Worm (Caenorhabditis elegans) whole organism, L4 larva: ENCODE measurements around the gene C08E8.3.
A peak's percentile ranks its signal among the peaks of the same experiment; 100 is the strongest.

Experiments
- F10B5.3 ChIP-seq: sonication (generic microtip); optimal IDR thresholded peaks from 2 replicates; lab custom pipeline; 2016; ENCODE audit warnings: mild to moderate bottlenecking, missing genetic modification characterization, missing compliant biosample characterization
- F26F4.8 ChIP-seq: fragments of 200-800 bp; sonication (Bioruptor generic); conservative IDR thresholded peaks from 2 replicates; pipeline ENCODE4 v1.3.6; 2022; ENCODE audit warnings: missing genetic modification characterization, missing compliant biosample characterization
- T26A8.4 ChIP-seq: fragments of 200-800 bp; sonication (Bioruptor generic); IDR thresholded peaks from 2 replicates; pipeline ENCODE4 v1.3.6; 2022; ENCODE audit warnings: missing genetic modification characterization, missing compliant biosample characterization
- ZK546.5 ChIP-seq, 2 experiments: sonication (generic microtip); optimal IDR thresholded peaks; 2 replicates each; lab custom pipeline; 2017; ENCODE audit warnings: missing biosample characterization in 2 of 2, missing genetic modification characterization in 2 of 2
- aha-1 ChIP-seq: fragments of 150-350 bp; peaks from one replicate; lab custom pipeline; 2014; ENCODE audit warnings: missing biosample characterization, missing genetic modification characterization
- ceh-28 ChIP-seq: fragments of 150-350 bp; optimal IDR thresholded peaks from 2 replicates; lab custom pipeline; 2014; ENCODE audit warnings: missing biosample characterization, missing genetic modification reagents, missing genetic modification characterization
- ceh-62 ChIP-seq: sonication (generic microtip); optimal IDR thresholded peaks from 2 replicates; lab custom pipeline; 2017; ENCODE audit warnings: missing biosample characterization, missing genetic modification characterization
- ceh-82 ChIP-seq: sonication (generic microtip); optimal IDR thresholded peaks from 2 replicates; lab custom pipeline; 2017; ENCODE audit warnings: missing biosample characterization, missing genetic modification characterization
- ctbp-1 ChIP-seq: fragments of 200-800 bp; sonication (Bioruptor generic); IDR thresholded peaks from 2 replicates; pipeline ENCODE4 v1.3.6; 2022; ENCODE audit warnings: missing genetic modification reagents, missing genetic modification characterization, missing compliant biosample characterization
- daf-16 ChIP-seq, 3 experiments: sonication (generic microtip); optimal IDR thresholded peaks; 2 replicates each; lab custom pipeline; 2016 to 2017; ENCODE audit warnings: missing genetic modification characterization in 3 of 3, missing genetic modification reagents in 3 of 3, mild to moderate bottlenecking in 2 of 3, missing compliant biosample characterization in 2 of 3, missing biosample characterization in 1 of 3, moderate library complexity in 1 of 3
- dmd-6 ChIP-seq: fragments of 200-800 bp; sonication (Bioruptor generic); IDR thresholded peaks from 2 replicates; pipeline ENCODE4 v1.3.6; 2022; ENCODE audit warnings: missing genetic modification reagents, missing genetic modification characterization, missing compliant biosample characterization
- dpl-1 ChIP-seq: fragments of 150-350 bp; optimal IDR thresholded peaks from 2 replicates; lab custom pipeline; 2014; ENCODE audit warnings: missing biosample characterization, missing genetic modification reagents, missing genetic modification characterization
- dve-1 ChIP-seq: sonication (generic microtip); optimal IDR thresholded peaks from 2 replicates; lab custom pipeline; 2017; ENCODE audit warnings: antibody characterized with exemption, mild to moderate bottlenecking, missing genetic modification characterization, missing compliant biosample characterization; ENCODE audit not compliant: insufficient read depth
- egl-43 ChIP-seq: fragments of 200-800 bp; sonication (Bioruptor generic); IDR thresholded peaks from 2 replicates; pipeline ENCODE4 v1.3.6; 2022; ENCODE audit warnings: missing genetic modification reagents, missing genetic modification characterization, missing compliant biosample characterization
- fkh-10 ChIP-seq: fragments of 150-350 bp; optimal IDR thresholded peaks from 2 replicates; lab custom pipeline; 2014; ENCODE audit warnings: missing biosample characterization, missing genetic modification reagents, missing genetic modification characterization
- hlh-30 ChIP-seq: sonication (generic microtip); optimal IDR thresholded peaks from 2 replicates; lab custom pipeline; 2017; ENCODE audit warnings: antibody characterized with exemption, mild to moderate bottlenecking, missing genetic modification characterization, missing compliant biosample characterization; ENCODE audit not compliant: insufficient read depth
- lim-7 ChIP-seq: fragments of 200-800 bp; sonication (Bioruptor generic); IDR thresholded peaks from 2 replicates; pipeline ENCODE4 v1.3.6; 2022; ENCODE audit warnings: missing genetic modification characterization, missing compliant biosample characterization
- lin-1 ChIP-seq: fragments of 200-800 bp; sonication (Bioruptor generic); IDR thresholded peaks from 2 replicates; pipeline ENCODE4 v1.3.6; 2022; ENCODE audit warnings: missing genetic modification reagents, missing genetic modification characterization, missing compliant biosample characterization
- lin-13 ChIP-seq: fragments of 150-350 bp; optimal IDR thresholded peaks from 2 replicates; lab custom pipeline; 2014; ENCODE audit warnings: missing biosample characterization, missing genetic modification reagents, missing genetic modification characterization
- lin-38 ChIP-seq: fragments of 200-800 bp; sonication (Bioruptor generic); IDR thresholded peaks from 2 replicates; pipeline ENCODE4 v1.3.6; 2022; ENCODE audit warnings: missing genetic modification reagents, missing genetic modification characterization, missing compliant biosample characterization
- lsy-2 ChIP-seq, 2 experiments: fragments of 150-350 bp in 1 of 2; sonication (generic microtip) in 1 of 2; optimal IDR thresholded peaks; 2 replicates each; lab custom pipeline; 2014 to 2017; ENCODE audit warnings: missing biosample characterization in 2 of 2, missing genetic modification characterization in 2 of 2
- mdl-1 ChIP-seq, 2 experiments: fragments of 150-350 bp in 1 of 2; sonication (generic microtip) in 1 of 2; optimal IDR thresholded peaks; 2 replicates each; lab custom pipeline; 2014 to 2017; ENCODE audit warnings: missing biosample characterization in 2 of 2, missing genetic modification characterization in 2 of 2
- mep-1 ChIP-seq: fragments of 150-350 bp; sonication (generic microtip); optimal IDR thresholded peaks from 3 replicates; lab custom pipeline; 2014; ENCODE audit warnings: missing biosample characterization, missing genetic modification characterization
- mes-2 ChIP-seq: sonication (generic microtip); optimal IDR thresholded peaks from 2 replicates; lab custom pipeline; 2016; ENCODE audit warnings: missing genotype, mild to moderate bottlenecking, missing genetic modification characterization, missing compliant biosample characterization; ENCODE audit not compliant: poor library complexity, severe bottlenecking
- nhr-10 ChIP-seq: fragments of 150-350 bp; optimal IDR thresholded peaks from 2 replicates; lab custom pipeline; 2014; ENCODE audit warnings: missing biosample characterization, missing genetic modification characterization
- nhr-111 ChIP-seq: fragments of 200-800 bp; sonication (Bioruptor generic); optimal IDR thresholded peaks from 2 replicates; lab custom pipeline; 2018; ENCODE audit warnings: mild to moderate bottlenecking, missing genetic modification characterization, missing compliant biosample characterization
- nhr-237 ChIP-seq: sonication (generic microtip); optimal IDR thresholded peaks from 2 replicates; lab custom pipeline; 2017; ENCODE audit warnings: missing biosample characterization, missing genetic modification characterization
- nhr-28 ChIP-seq: fragments of 150-350 bp; optimal IDR thresholded peaks from 2 replicates; lab custom pipeline; 2014; ENCODE audit warnings: missing biosample characterization, missing genetic modification characterization
- nhr-42 ChIP-seq: fragments of 200-800 bp; sonication (Bioruptor generic); IDR thresholded peaks from 2 replicates; pipeline ENCODE4 v1.3.6; 2022; ENCODE audit warnings: missing genetic modification characterization, missing compliant biosample characterization
- nhr-6 ChIP-seq: fragments of 150-350 bp; optimal IDR thresholded peaks from 2 replicates; lab custom pipeline; 2014; ENCODE audit warnings: missing biosample characterization, missing genetic modification characterization
- nhr-77 ChIP-seq: fragments of 150-350 bp; optimal IDR thresholded peaks from 2 replicates; lab custom pipeline; 2014; ENCODE audit warnings: missing biosample characterization, missing genetic modification characterization
- php-3 ChIP-seq: fragments of 200-800 bp; sonication (Bioruptor generic); IDR thresholded peaks from 2 replicates; pipeline ENCODE4 v1.3.6; 2022; ENCODE audit warnings: missing genetic modification reagents, missing genetic modification characterization, missing compliant biosample characterization
- pqm-1 ChIP-seq: sonication (generic microtip); optimal IDR thresholded peaks from 2 replicates; lab custom pipeline; 2017; ENCODE audit warnings: missing biosample characterization, missing genetic modification characterization
- set-16 ChIP-seq: fragments of 200-800 bp; sonication (Bioruptor generic); IDR thresholded peaks from 2 replicates; pipeline ENCODE4 v1.3.6; 2022; ENCODE audit warnings: missing genetic modification reagents, missing genetic modification characterization, missing compliant biosample characterization
- skn-1 ChIP-seq: fragments of 150-350 bp; optimal IDR thresholded peaks from 2 replicates; lab custom pipeline; 2014; ENCODE audit warnings: missing biosample characterization, missing genetic modification characterization
- snpc-1.2 ChIP-seq: fragments of 200-800 bp; sonication (Bioruptor generic); IDR thresholded peaks from 2 replicates; pipeline ENCODE4 v1.3.6; 2022; ENCODE audit warnings: missing genetic modification reagents, missing genetic modification characterization, missing compliant biosample characterization
- tra-1 ChIP-seq: fragments of 200-800 bp; sonication (Bioruptor generic); IDR thresholded peaks from 2 replicates; pipeline ENCODE4 v1.3.6; 2022; ENCODE audit warnings: missing genetic modification reagents, missing genetic modification characterization, missing compliant biosample characterization
- unc-130 ChIP-seq: sonication (generic microtip); optimal IDR thresholded peaks from 2 replicates; lab custom pipeline; 2016; ENCODE audit warnings: missing genetic modification reagents, missing genetic modification characterization, missing compliant biosample characterization
- unc-39 ChIP-seq: sonication (generic microtip); optimal IDR thresholded peaks from 2 replicates; lab custom pipeline; 2017; ENCODE audit warnings: missing biosample characterization, missing genetic modification characterization
- zag-1 ChIP-seq: fragments of 150-350 bp; optimal IDR thresholded peaks from 2 replicates; lab custom pipeline; 2014; ENCODE audit warnings: missing biosample characterization, missing genetic modification characterization

C08E8.3 gene

DNA sequence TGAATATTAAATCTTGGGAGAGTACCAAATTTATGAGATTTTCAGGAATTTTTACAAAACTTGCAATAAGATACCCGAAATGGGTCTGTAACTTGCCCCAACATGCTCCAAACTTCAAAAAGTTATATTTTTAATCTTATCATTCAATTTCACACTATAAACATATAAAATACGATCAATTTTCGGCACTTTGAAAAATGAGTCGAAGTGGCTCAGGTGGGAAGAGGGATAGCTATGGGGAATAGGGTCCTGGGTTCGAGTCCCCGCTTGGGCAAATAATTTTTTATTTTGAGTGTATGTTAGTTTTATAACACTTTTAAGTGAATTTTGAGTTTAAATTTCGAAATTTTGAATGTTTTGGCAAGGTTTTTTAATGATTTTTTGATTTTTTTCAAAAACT lies 21.1 kb downstream of the C08E8.3 start:
- TF ChIP-seq nhr-42 (GFP tag; lab: Robert Waterston, UW) (no peak), lin-38 (0 out of 2 replicates have a peak, but pooled peaks have one; percentile 6), daf-16 (GFP tag; optimal IDR thresholded peaks at IDR 0.05; lab: Kevin White, UChicago) (no peak), daf-16 (tag; optimal IDR thresholded peaks at IDR 0.05; lab: Kevin White, UChicago) (peak; percentile 35)

DNA sequence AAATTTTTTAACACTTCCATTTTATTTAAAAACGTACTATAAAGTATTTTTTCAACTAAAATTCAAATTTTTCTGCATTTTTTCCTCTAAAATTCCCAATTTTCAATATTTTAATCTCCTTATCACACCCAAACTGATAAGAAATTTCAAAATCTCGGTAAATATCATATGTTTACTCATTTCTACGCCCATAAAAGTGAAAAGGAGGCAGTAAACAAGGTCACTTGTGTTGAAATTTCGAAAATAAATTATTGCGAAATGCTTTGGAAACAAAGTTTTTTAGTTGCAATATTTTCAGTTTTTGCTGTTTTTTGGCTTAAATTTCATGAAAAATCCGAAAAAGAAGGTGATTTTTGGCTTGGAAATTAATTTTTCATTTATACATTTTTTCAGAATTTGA lies 21.6 kb downstream of the C08E8.3 start, which contains the start of gene C08E8.4:
TSS of gene C08E8.4 (plus strand) at position 268 of the 400 bp plus-strand sequence.
- TF ChIP-seq daf-16 (GFP tag; optimal IDR thresholded peaks at IDR 0.05; lab: Kevin White, UChicago) (no peak), daf-16 (tag; optimal IDR thresholded peaks at IDR 0.05; lab: Kevin White, UChicago) (peak; percentile 100), ceh-28 (no peak), ctbp-1 (no peak), dmd-6 (no peak), mep-1 (tag; lab: Kevin White, UChicago) (peak; percentile 10), nhr-42 (GFP tag; lab: Robert Waterston, UW) (no peak), snpc-1.2 (no peak), ZK546.5 (tag; optimal IDR thresholded peaks at IDR 0.05; lab: Kevin White, UChicago) (no peak), ceh-82 (tag; lab: Kevin White, UChicago) (no peak), dve-1 (tag; lab: Kevin White, UChicago) (peak; percentile 72), egl-43 (GFP tag; lab: Robert Waterston, UW) (no peak), pqm-1 (tag; lab: Kevin White, UChicago) (peak; percentile 61), nhr-77 (peak; percentile 6), unc-39 (no peak), nhr-28 (tag; lab: Kevin White, UChicago) (peak; percentile 29), unc-130 (GFP tag; lab: Kevin White, UChicago) (no peak), mdl-1 (tag; optimal IDR thresholded peaks at IDR 0.05; lab: Kevin White, UChicago) (no peak), lim-7 (GFP tag; lab: Robert Waterston, UW) (no peak), tra-1 (GFP tag; lab: Robert Waterston, UW) (no peak), php-3 (GFP tag; lab: Robert Waterston, UW) (peak; percentile 64; the same call in 1 of the 2 replicates), aha-1 (tag; lab: Kevin White, UChicago) (no peak), lsy-2 (tag; optimal IDR thresholded peaks at IDR 0.05; lab: Kevin White, UChicago) (no peak), lin-1 (GFP tag; lab: Robert Waterston, UW) (no peak), F26F4.8 (GFP tag; lab: Robert Waterston, UW) (no peak), hlh-30 (tag; lab: Kevin White, UChicago) (peak; percentile 35), fkh-10 (no peak), nhr-10 (tag; lab: Kevin White, UChicago) (no peak), zag-1 (tag; lab: Kevin White, UChicago) (no peak), T26A8.4 (GFP tag; lab: Robert Waterston, UW) (no peak), lin-13 (GFP tag; lab: Kevin White, UChicago) (no peak), nhr-237 (no peak), skn-1 (tag; lab: Kevin White, UChicago) (no peak), ceh-62 (tag; lab: Kevin White, UChicago) (no peak), nhr-111 (GFP tag; lab: Kevin White, UChicago) (no peak), dpl-1 (no peak), mes-2 (tag; lab: Kevin White, UChicago) (no peak), F10B5.3 (tag; lab: Kevin White, UChicago) (no peak), set-16 (no peak), nhr-6 (tag; lab: Kevin White, UChicago) (no peak)
